Worm (Caenorhabditis elegans): Measurements from ENCODE around the gene coh-1.
A peak's percentile ranks its signal among the peaks of the same experiment; 100 is the strongest.

The coh-1 gene

DNA sequence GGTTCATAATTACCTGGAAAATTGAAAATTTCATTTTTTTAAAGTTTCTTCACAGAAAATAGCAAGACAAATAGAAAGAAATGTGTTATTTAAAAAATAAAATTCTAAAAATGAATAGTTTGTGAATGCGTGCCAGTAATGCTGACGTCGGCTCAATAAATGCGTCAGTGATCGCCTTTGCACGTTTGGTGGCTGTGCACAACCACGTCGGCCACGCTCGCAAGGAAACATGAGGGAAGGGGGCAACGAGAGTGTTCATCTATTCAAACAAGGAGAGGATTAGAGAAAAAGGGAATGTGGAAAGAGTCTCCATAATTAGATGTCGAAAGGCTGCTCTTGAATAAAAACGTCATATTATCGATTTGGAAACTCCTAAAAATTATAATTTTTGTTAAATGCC lies 26.2 kb upstream of the coh-1 start, which contains the start of gene uggt-1 (continued):
- peak; percentile 38 for TF ChIP-seq nhr-25 (tag; optimal IDR thresholded peaks at IDR 0.05; ENCODE audit: borderline replicate concordance, insufficient read depth)
- TF ChIP-seq zag-1 (tag; optimal IDR thresholded peaks at IDR 0.05) = no peak
- TF ChIP-seq F49E8.2 (tag; optimal IDR thresholded peaks at IDR 0.05; ENCODE audit: borderline replicate concordance) = no peak
- no peak for TF ChIP-seq daf-16 (GFP tag; optimal IDR thresholded peaks at IDR 0.05)
- peak; percentile 82 for TF ChIP-seq daf-16 (tag; optimal IDR thresholded peaks at IDR 0.05)
- peak; percentile 84 for TF ChIP-seq lin-13 (GFP tag; optimal IDR thresholded peaks at IDR 0.05)
- peak; percentile 95 for TF ChIP-seq mxl-3 (GFP tag; optimal IDR thresholded peaks at IDR 0.05)
- no peak for TF ChIP-seq zip-11 (GFP tag; IDR thresholded peaks at IDR 0.05)
- no peak for TF ChIP-seq ZK546.5 (tag; optimal IDR thresholded peaks at IDR 0.05)
- peak; percentile 69 for TF ChIP-seq ceh-32 (tag; optimal IDR thresholded peaks at IDR 0.05; ENCODE audit: poor library complexity)
- peak; percentile 48 for TF ChIP-seq ces-1 (GFP tag; optimal IDR thresholded peaks at IDR 0.05)
- peak; percentile 67; the same call in 1 of the 2 replicates for TF ChIP-seq madf-9 (GFP tag; conservative IDR thresholded peaks at IDR 0.05)
- peak; percentile 85 for TF ChIP-seq T20F7.1 (GFP tag; optimal IDR thresholded peaks at IDR 0.05)
- no peak for TF ChIP-seq lir-3 (tag; optimal IDR thresholded peaks at IDR 0.05)
- TF ChIP-seq dpl-1 (GFP tag; optimal IDR thresholded peaks at IDR 0.05) = peak; percentile 83
- peak; percentile 19 for TF ChIP-seq nhr-10 (tag; optimal IDR thresholded peaks at IDR 0.05)
- no peak for TF ChIP-seq dmd-8 (GFP tag; IDR thresholded peaks at IDR 0.05)
- no peak for TF ChIP-seq lim-7 (GFP tag; IDR thresholded peaks at IDR 0.05)
- TF ChIP-seq dmd-9 (GFP tag; IDR thresholded peaks at IDR 0.05) = no peak
- 0 out of 2 replicates have a peak, but pooled peaks have one; percentile 40 for TF ChIP-seq zfp-3 (GFP tag; conservative IDR thresholded peaks at IDR 0.05)
- TF ChIP-seq F26F4.8 (GFP tag; conservative IDR thresholded peaks at IDR 0.05) = no peak
- TF ChIP-seq snpc-4 (tag; optimal IDR thresholded peaks at IDR 0.05) = no peak
- no peak for TF ChIP-seq cey-2 (tag; optimal IDR thresholded peaks at IDR 0.05; ENCODE audit: borderline replicate concordance, insufficient read depth)
- no peak for TF ChIP-seq spr-3 (GFP tag; optimal IDR thresholded peaks at IDR 0.05)
- peak in 1 of 2 experiments; percentile 92 for TF ChIP-seq mdl-1 (tag; optimal IDR thresholded peaks at IDR 0.05)
- no peak for TF ChIP-seq tag-97 (GFP tag; IDR thresholded peaks at IDR 0.05)
- TF ChIP-seq gei-8 (GFP tag; optimal IDR thresholded peaks at IDR 0.05) = no peak
- no peak for TF ChIP-seq nhr-41 (GFP tag; IDR thresholded peaks at IDR 0.05)
- no peak for TF ChIP-seq nhr-237 (tag; optimal IDR thresholded peaks at IDR 0.05)
- peak in 1 of 2 experiments; percentile 55 for TF ChIP-seq lsy-2 (tag; optimal IDR thresholded peaks at IDR 0.05)
- no peak for TF ChIP-seq spr-1 (tag; optimal IDR thresholded peaks at IDR 0.05)
- TF ChIP-seq dmd-6 (GFP tag; IDR thresholded peaks at IDR 0.05) = peak; percentile 88
- no peak for TF ChIP-seq Y75B8A.6 (GFP tag; IDR thresholded peaks at IDR 0.05)
- no peak for TF ChIP-seq daf-12 (tag; optimal IDR thresholded peaks at IDR 0.05)
- TF ChIP-seq set-16 (GFP tag; IDR thresholded peaks at IDR 0.05) = no peak
- no peak for TF ChIP-seq Y48G9A.11 (GFP tag; IDR thresholded peaks at IDR 0.05)
- TF ChIP-seq mdt-29 (GFP tag; IDR thresholded peaks at IDR 0.05) = no peak
- TF ChIP-seq nhr-48 (tag; optimal IDR thresholded peaks at IDR 0.05) = peak; percentile 82
- TF ChIP-seq lin-29 (GFP tag; IDR thresholded peaks at IDR 0.05) = no peak
- peak; percentile 85 for TF ChIP-seq ceh-20 (GFP tag; IDR thresholded peaks at IDR 0.05)
- 0 out of 2 replicates have a peak, but pooled peaks have one; percentile 69 for TF ChIP-seq tra-1 (GFP tag; IDR thresholded peaks at IDR 0.05)
- peak; percentile 88 for TF ChIP-seq nhr-11 (tag; optimal IDR thresholded peaks at IDR 0.05)
- peak; percentile 85 for TF ChIP-seq T26A8.4 (GFP tag; IDR thresholded peaks at IDR 0.05)
- no peak for TF ChIP-seq skn-1 (tag; optimal IDR thresholded peaks at IDR 0.05)
- peak; percentile 98 for TF ChIP-seq mep-1 (tag; optimal IDR thresholded peaks at IDR 0.05)
- TF ChIP-seq lin-38 (GFP tag; IDR thresholded peaks at IDR 0.05) = no peak
- TF ChIP-seq aha-1 (tag) = peak; percentile 94
- TF ChIP-seq ztf-7 (tag; optimal IDR thresholded peaks at IDR 0.05) = no peak
- TF ChIP-seq nhr-102 (tag; optimal IDR thresholded peaks at IDR 0.05) = peak; percentile 86
- no peak for TF ChIP-seq saeg-2 (GFP tag; IDR thresholded peaks at IDR 0.05)
- peak; percentile 90 for TF ChIP-seq F37D6.2 (tag; optimal IDR thresholded peaks at IDR 0.05)
- peak; percentile 79 for TF ChIP-seq arid-1 (GFP tag; conservative IDR thresholded peaks at IDR 0.05)
